In genomic region chr3L:4231401-4232014, dm6 we compare ENCODE assay signal across 1 fruit fly cellular context.
TF ChIP-seq lines count a peak whose summit lies in the region.

No protein-coding gene starts in this region.

TF ChIP-seq in whole organism, embryonic, 481 proteins besides CTCF, POLR2A, EP300 and RAD21 (continued from another document):
- TF ChIP-seq sd (tag; optimal IDR thresholded peaks at IDR 0.05; lab: Kevin White, UChicago) (no peak), mld (GFP tag; IDR thresholded peaks at IDR 0.05; lab: Robert Waterston, UW; ENCODE audit: partially characterized antibody) (no peak), h (optimal IDR thresholded peaks at IDR 0.05; lab: Kevin White, UChicago) (no peak), crp (GFP tag; optimal IDR thresholded peaks at IDR 0.05; lab: Kevin White, UChicago) (no peak), en (GFP tag; optimal IDR thresholded peaks at IDR 0.05; lab: Kevin White, UChicago) (no peak), CG12744 (GFP tag; optimal IDR thresholded peaks at IDR 0.05; lab: Kevin White, UChicago) (no peak), salm (tag; optimal IDR thresholded peaks at IDR 0.05; lab: Kevin White, UChicago) (no peak), CG8388 (GFP tag; optimal IDR thresholded peaks at IDR 0.05; lab: Kevin White, UChicago) (no peak), Nf-YB (GFP tag; optimal IDR thresholded peaks at IDR 0.05; lab: Kevin White, UChicago) (no peak), CG34376 (GFP tag; optimal IDR thresholded peaks at IDR 0.05; lab: Kevin White, UChicago) (peak; percentile 86), sens (GFP tag; lab: Kevin White, UChicago) (peak; percentile 17), pzg (GFP tag; optimal IDR thresholded peaks at IDR 0.05; lab: Kevin White, UChicago) (no peak), CG10431 (GFP tag; optimal IDR thresholded peaks at IDR 0.05; lab: Kevin White, UChicago) (no peak), Ssrp (tag; optimal IDR thresholded peaks at IDR 0.05; lab: Kevin White, UChicago) (no peak), Bdp1 (GFP tag; optimal IDR thresholded peaks at IDR 0.05; lab: Kevin White, UChicago) (no peak), shn (GFP tag; optimal IDR thresholded peaks at IDR 0.05; lab: Kevin White, UChicago) (no peak), hkb (optimal IDR thresholded peaks at IDR 0.05; lab: Kevin White, UChicago) (no peak), hkb (GFP tag; IDR thresholded peaks at IDR 0.05; lab: Robert Waterston, UW) (no peak), so (GFP tag; IDR thresholded peaks at IDR 0.05; lab: Robert Waterston, UW) (no peak), ttk (GFP tag; IDR thresholded peaks at IDR 0.05; lab: Robert Waterston, UW) (no peak), grn (GFP tag; optimal IDR thresholded peaks at IDR 0.05; lab: Kevin White, UChicago) (peak; percentile 15), CG5953 (GFP tag; IDR thresholded peaks at IDR 0.05; lab: Robert Waterston, UW) (no peak), CG12104 (GFP tag; optimal IDR thresholded peaks at IDR 0.05; lab: Kevin White, UChicago) (no peak), CG4404 (GFP tag; IDR thresholded peaks at IDR 0.05; lab: Robert Waterston, UW) (no peak), crol (GFP tag; IDR thresholded peaks at IDR 0.05; lab: Robert Waterston, UW) (peak; percentile 21; the same call in 1 of the 2 replicates), Vsx1 (GFP tag; optimal IDR thresholded peaks at IDR 0.05; lab: Kevin White, UChicago) (no peak), CG34224 (GFP tag; IDR thresholded peaks at IDR 0.05; lab: Robert Waterston, UW; ENCODE audit: partially characterized antibody) (no peak), kni (GFP tag; optimal IDR thresholded peaks at IDR 0.05; lab: Kevin White, UChicago) (no peak), luna (GFP tag; optimal IDR thresholded peaks at IDR 0.05; lab: Kevin White, UChicago) (no peak), Drgx (GFP tag; IDR thresholded peaks at IDR 0.05; lab: Robert Waterston, UW) (no peak), CG33213 (GFP tag; optimal IDR thresholded peaks at IDR 0.05; lab: Kevin White, UChicago) (no peak), corto (GFP tag; optimal IDR thresholded peaks at IDR 0.05; lab: Kevin White, UChicago) (no peak), Pdp1 (GFP tag; optimal IDR thresholded peaks at IDR 0.05; lab: Kevin White, UChicago) (no peak), Blimp-1 (GFP tag; optimal IDR thresholded peaks at IDR 0.05; lab: Kevin White, UChicago) (no peak), CG10366 (GFP tag; IDR thresholded peaks at IDR 0.05; lab: Robert Waterston, UW) (no peak), chm (GFP tag; IDR thresholded peaks at IDR 0.05; lab: Robert Waterston, UW) (no peak), grau (tag; optimal IDR thresholded peaks at IDR 0.05; lab: Kevin White, UChicago) (no peak), Nf-YA (GFP tag; IDR thresholded peaks at IDR 0.05; lab: Robert Waterston, UW) (no peak), CG14441 (GFP tag; IDR thresholded peaks at IDR 0.05; lab: Robert Waterston, UW) (0 out of 2 replicates have a peak, but pooled peaks have one; percentile 5), seq (GFP tag; IDR thresholded peaks at IDR 0.05; lab: Robert Waterston, UW) (no peak), tup (GFP tag; optimal IDR thresholded peaks at IDR 0.05; lab: Kevin White, UChicago) (no peak), MESR4 (GFP tag; optimal IDR thresholded peaks at IDR 0.05; lab: Kevin White, UChicago) (no peak), CG3726 (GFP tag; IDR thresholded peaks at IDR 0.05; lab: Robert Waterston, UW) (no peak), CG2199 (GFP tag; IDR thresholded peaks at IDR 0.05; lab: Robert Waterston, UW) (peak; percentile 51; the same call in 1 of the 3 replicates), chinmo (GFP tag; IDR thresholded peaks at IDR 0.05; lab: Robert Waterston, UW; ENCODE audit: partially characterized antibody) (0 out of 4 replicates have a peak, but pooled peaks have one; percentile 15), kah (GFP tag; optimal IDR thresholded peaks at IDR 0.05; lab: Kevin White, UChicago) (no peak), ATbp (GFP tag; optimal IDR thresholded peaks at IDR 0.05; lab: Kevin White, UChicago) (no peak), CG6791 (GFP tag; IDR thresholded peaks at IDR 0.05; lab: Robert Waterston, UW; ENCODE audit: partially characterized antibody) (no peak), bab2 (GFP tag; optimal IDR thresholded peaks at IDR 0.05; lab: Kevin White, UChicago) (no peak), Mad (GFP tag; optimal IDR thresholded peaks at IDR 0.05; lab: Kevin White, UChicago) (no peak), CG16779 (GFP tag; IDR thresholded peaks at IDR 0.05; lab: Robert Waterston, UW) (no peak), Asciz (GFP tag; optimal IDR thresholded peaks at IDR 0.05; lab: Kevin White, UChicago) (no peak), ara (GFP tag; IDR thresholded peaks at IDR 0.05; lab: Robert Waterston, UW) (0 out of 2 replicates have a peak, but pooled peaks have one; percentile 5), Lpt (GFP tag; optimal IDR thresholded peaks at IDR 0.05; lab: Kevin White, UChicago) (no peak), ac (GFP tag; optimal IDR thresholded peaks at IDR 0.05; lab: Kevin White, UChicago) (no peak), pb (GFP tag; optimal IDR thresholded peaks at IDR 0.05; lab: Kevin White, UChicago) (no peak), CG7928 (GFP tag; optimal IDR thresholded peaks at IDR 0.05; lab: Kevin White, UChicago) (no peak), twi (tag; optimal IDR thresholded peaks at IDR 0.05; lab: Kevin White, UChicago) (peak; percentile 71), crc (GFP tag; optimal IDR thresholded peaks at IDR 0.05; lab: Kevin White, UChicago) (no peak)
